Worm (Caenorhabditis elegans): Measurements from ENCODE around the gene R11F4.2.

R11F4.2 gene

DNA sequence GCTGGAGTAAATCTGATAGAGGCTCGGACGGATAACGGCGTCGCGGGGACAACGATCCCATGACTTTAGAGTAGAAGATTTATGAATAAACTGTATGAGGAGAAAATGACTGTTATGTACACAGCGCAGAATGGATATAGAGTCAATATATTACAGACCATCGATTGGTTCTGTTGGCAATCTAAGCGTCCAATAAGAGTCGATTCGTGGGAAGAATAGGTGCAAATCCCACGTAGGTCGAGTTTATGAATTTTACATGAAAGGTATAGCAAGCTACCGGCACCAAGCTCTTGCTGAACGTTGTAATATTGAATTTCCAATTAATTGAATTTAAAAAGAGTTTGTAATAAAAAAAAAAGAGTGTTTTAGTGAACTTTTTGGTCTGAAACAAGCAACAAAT, 18.9 kb upstream of the R11F4.2 start, which contains the start of gene fbxb-118:
Gene fbxb-118, minus strand, starts transcription at position 101 of the 400 bp plus-strand sequence.
- TF ChIP-seq scrt-1 (GFP tag; IDR thresholded peaks at IDR 0.05), result no peak
- TF ChIP-seq sea-1 (GFP tag; conservative IDR thresholded peaks at IDR 0.05), result no peak
- no peak for TF ChIP-seq tra-4 (tag; optimal IDR thresholded peaks at IDR 0.05)
- TF ChIP-seq flt-1 (GFP tag; IDR thresholded peaks at IDR 0.05), result no peak
- TF ChIP-seq aly-1 (tag; optimal IDR thresholded peaks at IDR 0.05), result no peak
- TF ChIP-seq pes-1 (GFP tag; IDR thresholded peaks at IDR 0.05), result no peak
- no peak for TF ChIP-seq hmbx-1 (tag; optimal IDR thresholded peaks at IDR 0.05)
- TF ChIP-seq tbx-37 (GFP tag; conservative IDR thresholded peaks at IDR 0.05), result no peak
- no peak for TF ChIP-seq ceh-36 (tag; optimal IDR thresholded peaks at IDR 0.05)
- no peak for TF ChIP-seq ceh-13 (GFP tag; optimal IDR thresholded peaks at IDR 0.05)
- TF ChIP-seq ama-1 (optimal IDR thresholded peaks at IDR 0.05), result no peak
- no peak for TF ChIP-seq B0310.2 (tag; optimal IDR thresholded peaks at IDR 0.05)
- no peak for TF ChIP-seq ets-7 (tag; optimal IDR thresholded peaks at IDR 0.05)

DNA sequence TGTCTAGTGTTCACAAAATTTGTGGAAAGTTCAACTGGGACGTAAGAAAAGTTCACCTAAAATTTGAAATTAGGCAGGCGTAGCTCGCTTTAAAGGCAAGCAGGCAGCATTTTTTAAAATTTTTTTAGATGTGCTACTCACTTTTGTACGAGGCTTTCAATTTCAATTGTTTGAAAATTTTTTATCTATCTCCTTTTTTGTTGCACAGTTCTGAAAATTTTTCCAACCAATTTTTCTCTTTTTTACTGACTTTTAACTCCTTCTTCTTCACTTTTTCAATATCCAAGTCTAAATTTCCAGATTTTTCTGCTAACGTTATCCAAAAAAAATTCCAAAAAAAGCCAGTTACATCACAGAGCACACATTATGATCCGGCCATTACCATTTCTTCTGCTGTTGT, 15.6 kb upstream of the R11F4.2 start, which contains the start of gene W06A11.1:
Gene W06A11.1, plus strand, starts transcription at position 301 of the 400 bp plus-strand sequence.
- TF ChIP-seq pes-1 (GFP tag; IDR thresholded peaks at IDR 0.05) (no peak), F13C5.2 (tag; optimal IDR thresholded peaks at IDR 0.05) (no peak), hnd-1 (tag; optimal IDR thresholded peaks at IDR 0.05) (no peak), ceh-36 (tag; optimal IDR thresholded peaks at IDR 0.05) (no peak), tbx-11 (GFP tag; IDR thresholded peaks at IDR 0.05) (no peak), ama-1 (optimal IDR thresholded peaks at IDR 0.05) (no peak)

DNA sequence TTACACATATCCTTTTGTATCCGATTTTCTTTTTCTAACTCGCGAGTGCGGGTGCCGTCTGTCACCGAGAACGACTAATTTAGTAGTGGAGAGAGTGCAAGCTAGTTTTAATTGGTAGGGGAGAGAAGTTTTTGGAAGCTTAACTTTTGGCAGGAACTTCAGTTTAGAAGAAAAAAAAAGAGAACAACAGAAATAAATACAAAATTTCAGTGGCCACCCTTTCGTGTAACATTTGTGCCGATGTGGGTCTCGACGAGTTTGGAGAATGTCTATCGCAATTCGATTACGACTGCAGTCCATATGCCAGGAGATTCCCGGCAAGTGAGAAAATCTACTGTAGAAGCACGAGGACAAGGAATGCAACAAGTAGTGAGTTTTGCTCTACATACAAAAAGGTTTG, 14.7 kb upstream of the R11F4.2 start:
- no peak for TF ChIP-seq hnd-1 (tag; optimal IDR thresholded peaks at IDR 0.05)
- TF ChIP-seq pes-1 (GFP tag; IDR thresholded peaks at IDR 0.05), result no peak
- no peak for TF ChIP-seq aly-1 (tag; optimal IDR thresholded peaks at IDR 0.05)
- no peak for TF ChIP-seq ceh-13 (GFP tag; optimal IDR thresholded peaks at IDR 0.05)
- no peak for TF ChIP-seq tbx-11 (GFP tag; IDR thresholded peaks at IDR 0.05)
- no peak for TF ChIP-seq F13C5.2 (tag; optimal IDR thresholded peaks at IDR 0.05)
- no peak for TF ChIP-seq hmg-4 (GFP tag; optimal IDR thresholded peaks at IDR 0.05)
- no peak for TF ChIP-seq ceh-36 (tag; optimal IDR thresholded peaks at IDR 0.05)
- TF ChIP-seq ets-7 (tag; optimal IDR thresholded peaks at IDR 0.05), result no peak
- no peak for TF ChIP-seq ama-1 (optimal IDR thresholded peaks at IDR 0.05)
- no peak for TF ChIP-seq sea-1 (GFP tag; conservative IDR thresholded peaks at IDR 0.05)
- TF ChIP-seq tra-4 (tag; optimal IDR thresholded peaks at IDR 0.05), result no peak
- TF ChIP-seq tbx-37 (GFP tag; conservative IDR thresholded peaks at IDR 0.05), result no peak
- no peak for TF ChIP-seq flt-1 (GFP tag; IDR thresholded peaks at IDR 0.05)
- no peak for TF ChIP-seq B0310.2 (tag; optimal IDR thresholded peaks at IDR 0.05)
- no peak for TF ChIP-seq hmbx-1 (tag; optimal IDR thresholded peaks at IDR 0.05)
- TF ChIP-seq scrt-1 (GFP tag; IDR thresholded peaks at IDR 0.05), result no peak

DNA sequence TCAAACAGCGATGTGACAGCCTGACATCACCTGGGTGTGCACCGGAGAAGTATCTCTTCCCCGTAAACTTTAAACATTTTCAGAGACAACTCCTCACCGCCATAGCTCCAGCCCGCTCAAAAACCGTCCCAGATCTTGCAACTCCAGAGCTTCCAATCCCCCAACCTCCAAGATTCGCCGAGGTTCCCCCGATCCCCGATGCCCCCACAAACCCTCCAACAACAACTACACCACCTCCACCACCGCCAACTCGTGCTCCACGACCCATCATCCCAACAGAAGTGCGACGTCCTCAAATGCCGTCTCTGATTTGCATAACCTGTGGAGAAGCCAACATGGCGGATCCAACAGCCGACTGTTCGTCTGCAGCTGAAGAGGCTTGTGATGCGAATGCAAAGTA, 11.8 kb upstream of the R11F4.2 start:
- TF ChIP-seq F13C5.2 (tag; optimal IDR thresholded peaks at IDR 0.05) (no peak), flt-1 (GFP tag; IDR thresholded peaks at IDR 0.05) (no peak), tbx-37 (GFP tag; conservative IDR thresholded peaks at IDR 0.05) (no peak), ama-1 (optimal IDR thresholded peaks at IDR 0.05) (no peak), sea-1 (GFP tag; conservative IDR thresholded peaks at IDR 0.05) (no peak), tra-4 (tag; optimal IDR thresholded peaks at IDR 0.05) (no peak), ceh-36 (tag; optimal IDR thresholded peaks at IDR 0.05) (no peak), aly-1 (tag; optimal IDR thresholded peaks at IDR 0.05) (no peak), ceh-13 (GFP tag; optimal IDR thresholded peaks at IDR 0.05) (no peak), B0310.2 (tag; optimal IDR thresholded peaks at IDR 0.05) (no peak), hmbx-1 (tag; optimal IDR thresholded peaks at IDR 0.05) (no peak), tbx-11 (GFP tag; IDR thresholded peaks at IDR 0.05) (no peak), pes-1 (GFP tag; IDR thresholded peaks at IDR 0.05) (no peak), scrt-1 (GFP tag; IDR thresholded peaks at IDR 0.05) (no peak), ets-7 (tag; optimal IDR thresholded peaks at IDR 0.05) (no peak), hnd-1 (tag; optimal IDR thresholded peaks at IDR 0.05) (no peak)

DNA sequence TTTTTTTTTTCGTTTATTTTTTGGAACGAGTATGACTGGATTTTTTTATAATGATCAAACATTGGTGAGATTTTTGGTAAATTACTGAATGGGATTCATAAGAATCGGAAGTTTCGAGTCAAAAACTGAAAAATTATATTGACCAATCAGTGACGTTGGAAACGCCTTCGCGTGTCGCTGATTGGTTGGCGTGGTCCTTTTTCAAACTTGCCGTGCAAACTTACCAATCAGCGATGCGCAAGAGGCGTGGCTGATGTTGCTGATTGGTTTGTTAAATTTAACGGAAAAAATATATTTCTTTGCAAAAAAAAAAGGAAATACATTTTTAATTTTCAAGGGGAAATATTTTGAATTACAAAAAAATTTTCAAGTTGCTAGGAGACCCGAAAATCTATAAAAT, 8.1 kb upstream of the R11F4.2 start:
- TF ChIP-seq scrt-1 (GFP tag; IDR thresholded peaks at IDR 0.05) (no peak), ceh-36 (tag; optimal IDR thresholded peaks at IDR 0.05) (no peak), ets-7 (tag; optimal IDR thresholded peaks at IDR 0.05) (no peak), hmg-4 (GFP tag; optimal IDR thresholded peaks at IDR 0.05) (no peak), hnd-1 (tag; optimal IDR thresholded peaks at IDR 0.05) (no peak), ama-1 (optimal IDR thresholded peaks at IDR 0.05) (no peak), F13C5.2 (tag; optimal IDR thresholded peaks at IDR 0.05) (no peak), flt-1 (GFP tag; IDR thresholded peaks at IDR 0.05) (no peak), hmbx-1 (tag; optimal IDR thresholded peaks at IDR 0.05) (no peak), aly-1 (tag; optimal IDR thresholded peaks at IDR 0.05) (no peak), tbx-11 (GFP tag; IDR thresholded peaks at IDR 0.05) (no peak), ceh-13 (GFP tag; optimal IDR thresholded peaks at IDR 0.05) (no peak)

DNA sequence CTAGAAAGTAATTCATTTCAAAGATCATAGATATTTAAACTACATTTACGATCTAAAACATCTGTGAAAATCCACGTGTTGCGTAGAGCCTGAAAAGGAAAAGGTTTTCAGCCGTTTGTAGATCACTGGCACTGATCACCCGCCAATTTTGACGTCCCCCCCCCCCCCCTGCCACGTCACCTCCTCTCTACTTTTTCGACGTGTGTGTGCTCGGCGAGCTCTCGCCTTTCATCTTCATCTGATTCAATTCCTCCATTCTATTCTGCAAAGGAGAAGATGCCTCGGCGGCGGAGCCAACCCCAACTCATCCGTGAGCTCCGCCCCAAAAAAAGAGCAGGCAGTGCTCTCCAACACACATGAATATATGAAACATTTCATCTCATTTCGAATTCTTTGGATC, 1.7 kb upstream of the R11F4.2 start:
- no peak for TF ChIP-seq ceh-36 (tag; optimal IDR thresholded peaks at IDR 0.05)
- no peak for TF ChIP-seq ets-7 (tag; optimal IDR thresholded peaks at IDR 0.05)
- TF ChIP-seq flt-1 (GFP tag; IDR thresholded peaks at IDR 0.05), result no peak
- no peak for TF ChIP-seq tra-4 (tag; optimal IDR thresholded peaks at IDR 0.05)
- TF ChIP-seq scrt-1 (GFP tag; IDR thresholded peaks at IDR 0.05), result no peak
- no peak for TF ChIP-seq hnd-1 (tag; optimal IDR thresholded peaks at IDR 0.05)
- no peak for TF ChIP-seq sea-1 (GFP tag; conservative IDR thresholded peaks at IDR 0.05)
- no peak for TF ChIP-seq tbx-37 (GFP tag; conservative IDR thresholded peaks at IDR 0.05)
- TF ChIP-seq ama-1 (optimal IDR thresholded peaks at IDR 0.05), result no peak
- TF ChIP-seq tbx-11 (GFP tag; IDR thresholded peaks at IDR 0.05), result no peak
- no peak for TF ChIP-seq hmg-4 (GFP tag; optimal IDR thresholded peaks at IDR 0.05)
- no peak for TF ChIP-seq B0310.2 (tag; optimal IDR thresholded peaks at IDR 0.05)
- TF ChIP-seq F13C5.2 (tag; optimal IDR thresholded peaks at IDR 0.05), result no peak

DNA sequence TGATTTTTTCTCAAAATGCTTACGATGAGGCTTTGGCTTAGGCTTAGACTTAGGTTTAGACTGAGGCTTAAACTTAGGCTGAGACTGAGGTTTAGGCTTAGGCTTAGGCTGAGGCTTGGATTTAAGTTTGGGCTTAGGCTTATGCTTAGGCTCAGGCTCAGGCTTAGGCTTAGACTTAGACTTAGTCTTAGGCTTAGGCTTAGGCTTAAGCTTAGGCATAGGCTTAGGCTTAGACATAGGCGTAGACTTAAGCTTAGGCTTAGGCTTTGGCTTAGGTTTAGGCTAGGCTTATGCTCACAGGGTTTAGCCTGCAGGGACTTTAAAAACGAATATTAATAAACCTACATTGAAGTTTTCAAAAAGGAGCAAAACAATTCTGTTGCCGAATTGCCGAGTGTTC, 963 bp upstream of the R11F4.2 start:
- TF ChIP-seq tbx-11 (GFP tag; IDR thresholded peaks at IDR 0.05) (no peak), ceh-36 (tag; optimal IDR thresholded peaks at IDR 0.05) (peak; percentile 73), hmg-4 (GFP tag; optimal IDR thresholded peaks at IDR 0.05) (no peak)

DNA sequence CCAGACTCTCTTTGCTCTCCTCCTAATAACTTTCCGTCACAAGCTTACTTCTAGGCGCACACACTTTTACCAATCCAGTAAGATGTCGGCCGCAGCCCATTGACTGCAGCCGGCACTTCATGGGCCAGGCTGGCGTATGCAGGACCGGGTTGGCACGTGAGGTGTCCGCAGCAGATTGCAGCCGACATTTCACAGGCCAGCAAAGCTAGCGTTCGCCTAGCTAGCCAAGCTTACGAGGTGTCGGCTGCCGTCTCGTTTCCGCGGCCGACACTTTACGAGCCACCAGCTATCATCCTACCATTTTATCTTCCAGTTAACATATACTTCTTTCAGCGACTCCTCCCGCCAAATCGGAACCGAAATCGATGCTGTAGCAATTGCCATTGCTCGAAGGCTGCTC, 2.7 kb downstream of the R11F4.2 start:
- no peak for TF ChIP-seq B0310.2 (tag; optimal IDR thresholded peaks at IDR 0.05)
- no peak for TF ChIP-seq pes-1 (GFP tag; IDR thresholded peaks at IDR 0.05)
- TF ChIP-seq tra-4 (tag; optimal IDR thresholded peaks at IDR 0.05), result no peak
- TF ChIP-seq hmbx-1 (tag; optimal IDR thresholded peaks at IDR 0.05), result no peak
- TF ChIP-seq ceh-36 (tag; optimal IDR thresholded peaks at IDR 0.05), result no peak
- TF ChIP-seq ceh-13 (GFP tag; optimal IDR thresholded peaks at IDR 0.05), result no peak
- no peak for TF ChIP-seq flt-1 (GFP tag; IDR thresholded peaks at IDR 0.05)
- TF ChIP-seq scrt-1 (GFP tag; IDR thresholded peaks at IDR 0.05), result no peak
- no peak for TF ChIP-seq sea-1 (GFP tag; conservative IDR thresholded peaks at IDR 0.05)
- TF ChIP-seq hnd-1 (tag; optimal IDR thresholded peaks at IDR 0.05), result no peak
- no peak for TF ChIP-seq hmg-4 (GFP tag; optimal IDR thresholded peaks at IDR 0.05)
- TF ChIP-seq aly-1 (tag; optimal IDR thresholded peaks at IDR 0.05), result no peak
